Worm (Caenorhabditis elegans) whole organism, late embryonic: ENCODE data around the gene inft-2.

ENCODE experiments used
- F13H6.1 ChIP-seq: sonication (generic microtip); optimal IDR thresholded peaks from 2 replicates; lab custom pipeline; 2016; ENCODE audit warnings: missing genetic modification characterization, missing compliant biosample characterization
- T23F11.4 ChIP-seq: fragments of 200-800 bp; sonication (Bioruptor generic); optimal IDR thresholded peaks from 2 replicates; lab custom pipeline; 2018; ENCODE audit warnings: mild to moderate bottlenecking, missing genetic modification characterization, missing compliant biosample characterization
- ahr-1 ChIP-seq: sonication (generic microtip); optimal IDR thresholded peaks from 2 replicates; lab custom pipeline; 2016; ENCODE audit warnings: missing genetic modification characterization, missing compliant biosample characterization
- ama-1 ChIP-seq: fragments of 150-350 bp; optimal IDR thresholded peaks from 2 replicates; lab custom pipeline; 2014
- ceh-14 ChIP-seq: sonication (generic microtip); optimal IDR thresholded peaks from 2 replicates; lab custom pipeline; 2016; ENCODE audit warnings: missing genotype, missing genetic modification characterization, missing compliant biosample characterization
- ceh-2 ChIP-seq: sonication (generic microtip); optimal IDR thresholded peaks from 2 replicates; lab custom pipeline; 2016; ENCODE audit warnings: missing genotype, missing genetic modification characterization, missing compliant biosample characterization
- ceh-24 ChIP-seq: sonication (generic microtip); optimal IDR thresholded peaks from 2 replicates; lab custom pipeline; 2016; ENCODE audit warnings: mild to moderate bottlenecking, missing genetic modification characterization, missing compliant biosample characterization
- ceh-31 ChIP-seq: sonication (generic microtip); optimal IDR thresholded peaks from 2 replicates; lab custom pipeline; 2016; ENCODE audit warnings: missing genetic modification characterization, missing compliant biosample characterization
- ceh-34 ChIP-seq: sonication (generic microtip); optimal IDR thresholded peaks from 2 replicates; lab custom pipeline; 2016; ENCODE audit warnings: mild to moderate bottlenecking, missing genetic modification characterization, missing compliant biosample characterization
- ceh-45 ChIP-seq: fragments of 200-800 bp; sonication (Bioruptor generic); IDR thresholded peaks from 2 replicates; pipeline ENCODE4 v1.3.6; 2022; ENCODE audit warnings: missing genetic modification reagents, missing genetic modification characterization, missing compliant biosample characterization
- ceh-48 ChIP-seq: sonication (generic microtip); optimal IDR thresholded peaks from 2 replicates; lab custom pipeline; 2016; ENCODE audit warnings: missing genetic modification characterization, inconsistent platforms, missing compliant biosample characterization
- ceh-6 ChIP-seq: fragments of 200-800 bp; sonication (Bioruptor generic); optimal IDR thresholded peaks from 2 replicates; lab custom pipeline; 2018; ENCODE audit warnings: mild to moderate bottlenecking, missing genetic modification characterization, missing compliant biosample characterization
- elt-2 ChIP-seq: sonication (generic microtip); optimal IDR thresholded peaks from 2 replicates; lab custom pipeline; 2016; ENCODE audit warnings: missing genetic modification reagents, missing genetic modification characterization, missing compliant biosample characterization
- elt-4 ChIP-seq: sonication (generic microtip); optimal IDR thresholded peaks from 2 replicates; lab custom pipeline; 2016; ENCODE audit warnings: missing genetic modification characterization, missing compliant biosample characterization
- ets-4 ChIP-seq: sonication (generic microtip); optimal IDR thresholded peaks from 2 replicates; lab custom pipeline; 2016; ENCODE audit warnings: missing genetic modification characterization, missing compliant biosample characterization
- eyg-1 ChIP-seq: sonication (generic microtip); optimal IDR thresholded peaks from 2 replicates; lab custom pipeline; 2016; ENCODE audit warnings: missing genotype, missing genetic modification characterization, missing compliant biosample characterization
- fax-1 ChIP-seq: sonication (generic microtip); optimal IDR thresholded peaks from 2 replicates; lab custom pipeline; 2016; ENCODE audit warnings: missing genotype, missing genetic modification characterization, missing compliant biosample characterization
- fkh-10 ChIP-seq: fragments of 150-350 bp; optimal IDR thresholded peaks from 2 replicates; lab custom pipeline; 2014; ENCODE audit warnings: missing biosample characterization, missing genetic modification reagents, missing genetic modification characterization
- fkh-6 ChIP-seq: sonication (generic microtip); optimal IDR thresholded peaks from 2 replicates; lab custom pipeline; 2016; ENCODE audit warnings: missing genetic modification characterization, missing compliant biosample characterization
- gmeb-2 ChIP-seq: sonication (generic microtip); optimal IDR thresholded peaks from 2 replicates; lab custom pipeline; 2016; ENCODE audit warnings: missing genetic modification characterization, inconsistent platforms, missing compliant biosample characterization
- lim-6 ChIP-seq: sonication (generic microtip); optimal IDR thresholded peaks from 2 replicates; lab custom pipeline; 2016; ENCODE audit warnings: missing genetic modification characterization, missing compliant biosample characterization
- madf-2 ChIP-seq: sonication (generic microtip); optimal IDR thresholded peaks from 2 replicates; lab custom pipeline; 2017; ENCODE audit warnings: missing genetic modification characterization, missing compliant biosample characterization
- nhr-11 ChIP-seq: fragments of 150-350 bp; optimal IDR thresholded peaks from 2 replicates; lab custom pipeline; 2014; ENCODE audit warnings: missing biosample characterization, missing genetic modification characterization
- nhr-232 ChIP-seq: sonication (generic microtip); optimal IDR thresholded peaks from 2 replicates; lab custom pipeline; 2016; ENCODE audit warnings: missing genetic modification characterization, missing compliant biosample characterization
- pag-3 ChIP-seq: sonication (generic microtip); optimal IDR thresholded peaks from 2 replicates; lab custom pipeline; 2016; ENCODE audit warnings: missing compliant biosample characterization, missing genetic modification characterization, borderline replicate concordance
- pat-9 ChIP-seq: fragments of 200-800 bp; sonication (Bioruptor generic); optimal IDR thresholded peaks from 2 replicates; lab custom pipeline; 2018; ENCODE audit warnings: mild to moderate bottlenecking, missing genetic modification characterization, moderate library complexity, missing compliant biosample characterization
- pax-1 ChIP-seq: fragments of 150-350 bp; optimal IDR thresholded peaks from 2 replicates; lab custom pipeline; 2014; ENCODE audit warnings: missing biosample characterization, missing genetic modification characterization
- pha-4 ChIP-seq: fragments of 150-350 bp; optimal IDR thresholded peaks from 2 replicates; lab custom pipeline; 2018; ENCODE audit warnings: missing biosample characterization, missing genetic modification reagents, missing genetic modification characterization
- pqm-1 ChIP-seq: sonication (generic microtip); optimal IDR thresholded peaks from 2 replicates; lab custom pipeline; 2016; ENCODE audit warnings: missing genetic modification characterization, missing compliant biosample characterization
- rnt-1 ChIP-seq: sonication (generic microtip); optimal IDR thresholded peaks from 2 replicates; lab custom pipeline; 2016; ENCODE audit warnings: missing genetic modification characterization, missing compliant biosample characterization
- sox-2 ChIP-seq: fragments of 200-800 bp; sonication (Bioruptor generic); IDR thresholded peaks from 2 replicates; pipeline ENCODE4 v1.3.6; 2022; ENCODE audit warnings: missing genetic modification reagents, missing genetic modification characterization, missing compliant biosample characterization
- sox-4 ChIP-seq: sonication (generic microtip); optimal IDR thresholded peaks from 2 replicates; lab custom pipeline; 2017; ENCODE audit warnings: mild to moderate bottlenecking, missing genetic modification characterization, inconsistent platforms, missing compliant biosample characterization
- syd-9 ChIP-seq: sonication (generic microtip); optimal IDR thresholded peaks from 2 replicates; lab custom pipeline; 2016; ENCODE audit warnings: mild to moderate bottlenecking, missing genetic modification characterization, moderate library complexity, missing compliant biosample characterization
- tbx-7 ChIP-seq: sonication (generic microtip); optimal IDR thresholded peaks from 2 replicates; lab custom pipeline; 2016; ENCODE audit warnings: missing genotype, missing genetic modification characterization, missing compliant biosample characterization
- ttx-3 ChIP-seq: sonication (generic microtip); optimal IDR thresholded peaks from 2 replicates; lab custom pipeline; 2016; ENCODE audit warnings: missing genetic modification reagents, missing genetic modification characterization, missing compliant biosample characterization
- unc-3 ChIP-seq, 2 experiments: fragments of 200-800 bp in 1 of 2; sonication (Bioruptor generic) in 1 of 2; sonication (generic microtip) in 1 of 2; conservative IDR thresholded peaks in 1 of 2; optimal IDR thresholded peaks in 1 of 2; 2 replicates each; pipeline versions ENCODE4 v1.3.6 to Lab custom; 2016 to 2022; ENCODE audit warnings: missing compliant biosample characterization in 2 of 2, missing genetic modification characterization in 2 of 2, missing genetic modification reagents in 1 of 2

The inft-2 gene

DNA sequence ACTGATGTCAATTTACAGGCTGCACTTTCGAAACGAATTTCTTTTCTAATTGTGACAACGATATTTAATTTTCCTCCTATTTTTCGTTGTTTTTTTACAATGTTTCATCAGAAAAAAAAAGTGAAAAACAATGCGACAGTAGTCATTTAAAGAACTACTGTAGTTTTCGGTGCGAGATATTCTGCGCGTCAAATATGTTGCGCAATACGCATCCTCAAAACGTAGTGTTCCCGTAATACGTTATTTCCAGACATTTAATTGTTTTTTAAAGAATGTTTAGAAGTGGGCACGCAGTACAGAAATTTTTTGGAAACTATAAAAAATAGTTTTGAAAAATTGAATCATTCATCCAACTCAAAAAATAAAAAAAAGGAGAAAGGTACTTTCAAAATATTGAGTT, 28.1 kb upstream of the inft-2 start:
- TF ChIP-seq ceh-31 (tag; lab: Kevin White, UChicago): no peak
- TF ChIP-seq pax-1 (tag; lab: Kevin White, UChicago): no peak
- no peak for TF ChIP-seq eyg-1 (tag; lab: Kevin White, UChicago)
- TF ChIP-seq ama-1: no peak

DNA sequence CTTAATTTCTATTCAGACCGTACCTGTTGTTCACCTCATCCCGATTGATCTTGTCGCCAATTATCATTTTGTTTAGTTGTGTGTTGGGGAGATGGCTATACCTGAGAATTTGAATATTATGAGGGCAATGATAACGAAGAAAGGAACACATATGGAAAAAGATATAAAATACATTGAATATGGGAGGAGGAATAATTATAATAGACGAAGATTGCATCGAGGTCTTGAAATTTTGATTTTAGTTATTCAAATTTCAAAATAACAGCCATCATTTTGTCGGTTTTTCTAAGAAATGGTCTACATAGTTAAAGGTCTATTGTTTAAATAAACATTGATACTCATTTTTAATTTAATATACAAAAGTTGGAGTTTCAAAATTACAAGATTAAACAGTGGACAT, 15.1 kb upstream of the inft-2 start, which contains the start of gene shw-3:
Gene shw-3 (minus strand): TSS at position 101 of the 400 bp plus-strand sequence.
- TF ChIP-seq nhr-11 (tag; lab: Kevin White, UChicago): no peak
- no peak for TF ChIP-seq ceh-14 (tag; lab: Kevin White, UChicago)
- TF ChIP-seq ceh-24 (tag; lab: Kevin White, UChicago): no peak
- TF ChIP-seq ceh-34 (tag; lab: Kevin White, UChicago): no peak
- no peak for TF ChIP-seq elt-4 (tag; lab: Kevin White, UChicago)
- TF ChIP-seq ceh-45: no peak
- no peak for TF ChIP-seq unc-3 (GFP tag; conservative IDR thresholded peaks at IDR 0.05; lab: Robert Waterston, UW)
- no peak for TF ChIP-seq unc-3 (tag; optimal IDR thresholded peaks at IDR 0.05; lab: Kevin White, UChicago)
- TF ChIP-seq lim-6 (tag; lab: Kevin White, UChicago): no peak
- TF ChIP-seq gmeb-2 (tag; lab: Kevin White, UChicago): no peak

DNA sequence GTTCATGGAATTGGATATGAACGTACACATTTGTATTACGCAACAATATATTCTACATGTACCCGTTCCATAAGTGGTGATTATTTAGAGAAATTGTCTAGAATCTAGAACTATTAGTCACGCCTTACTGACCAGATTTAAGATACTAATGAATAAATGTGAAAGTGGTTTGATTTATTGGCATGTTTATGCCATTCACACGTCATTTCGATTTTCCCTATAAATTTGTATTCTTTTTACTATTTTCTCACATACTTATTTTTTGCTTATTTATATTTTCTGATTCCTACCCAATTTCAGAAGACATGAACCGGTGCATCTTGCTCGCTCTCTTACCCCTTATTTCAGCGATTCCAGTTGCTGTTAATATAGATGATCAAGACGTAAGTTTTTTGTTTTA, 13.9 kb upstream of the inft-2 start, which contains the start of gene F15B9.8:
Gene F15B9.8 (plus strand): TSS at position 301 of the 400 bp plus-strand sequence.
- TF ChIP-seq pag-3 (tag; lab: Kevin White, UChicago) (no peak), gmeb-2 (tag; lab: Kevin White, UChicago) (no peak), ceh-34 (tag; lab: Kevin White, UChicago) (no peak), madf-2 (no peak), fax-1 (tag; lab: Kevin White, UChicago) (no peak), pat-9 (tag; lab: Kevin White, UChicago) (no peak), ceh-31 (tag; lab: Kevin White, UChicago) (no peak), elt-2 (tag; lab: Kevin White, UChicago) (no peak), tbx-7 (tag; lab: Kevin White, UChicago) (no peak), ceh-48 (tag; lab: Kevin White, UChicago) (no peak), ceh-2 (no peak), ahr-1 (no peak)

DNA sequence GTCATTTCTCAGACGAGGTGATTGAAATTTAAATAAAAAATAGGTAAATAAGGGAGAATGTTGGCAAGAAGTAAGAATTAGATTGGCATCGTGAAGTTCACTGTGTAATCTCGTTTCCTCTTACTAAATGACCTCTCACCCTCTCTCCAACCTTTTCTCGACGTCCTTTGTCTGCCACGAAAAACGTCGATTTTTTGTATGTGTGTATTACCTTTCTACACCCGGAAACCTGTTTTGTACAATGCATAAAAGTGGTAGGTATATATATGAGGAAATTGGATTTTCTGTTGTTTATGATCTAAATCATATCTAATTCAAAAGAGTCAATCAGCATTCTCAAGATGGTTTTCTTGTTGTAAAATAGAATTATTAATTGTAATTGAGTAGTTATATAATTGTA, 9.2 kb upstream of the inft-2 start, which contains the start of the genes F15B9.11 and dsl-7:
Gene F15B9.11 (minus strand): TSS at position 5 of the 400 bp plus-strand sequence.
Gene dsl-7 (plus strand): TSS at position 260 of the 400 bp plus-strand sequence.
- TF ChIP-seq ets-4 (tag; lab: Kevin White, UChicago): no peak
- TF ChIP-seq rnt-1 (tag; lab: Kevin White, UChicago): no peak
- TF ChIP-seq sox-4: no peak
- no peak for TF ChIP-seq F13H6.1
- no peak for TF ChIP-seq elt-2 (tag; lab: Kevin White, UChicago)
- no peak for TF ChIP-seq T23F11.4 (GFP tag; lab: Kevin White, UChicago)
- TF ChIP-seq fkh-6 (tag; lab: Kevin White, UChicago): no peak
- no peak for TF ChIP-seq ceh-31 (tag; lab: Kevin White, UChicago)
- TF ChIP-seq syd-9 (tag; lab: Kevin White, UChicago): no peak
- no peak for TF ChIP-seq ceh-6
- no peak for TF ChIP-seq madf-2

DNA sequence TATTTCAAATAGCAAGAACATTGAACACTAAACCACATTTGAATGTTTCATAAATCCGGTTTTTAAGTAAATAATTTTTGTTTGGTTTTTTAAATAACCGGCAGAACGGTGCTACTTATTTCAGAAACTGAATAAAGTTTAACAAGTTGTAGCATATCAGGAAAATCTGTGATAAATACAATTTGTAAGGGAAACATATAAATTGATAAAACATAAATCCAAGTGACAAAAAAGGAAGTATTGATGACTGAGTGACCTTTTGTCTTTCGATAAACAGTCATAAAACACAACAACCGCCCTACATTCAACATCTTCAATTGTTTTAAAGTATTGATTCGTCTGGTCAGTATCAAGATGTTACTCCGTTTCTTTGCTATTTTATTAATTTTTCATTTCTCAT, 6.8 kb upstream of the inft-2 start, which contains the start of gene far-5:
Gene far-5 (plus strand): TSS at position 301 of the 400 bp plus-strand sequence.
- TF ChIP-seq sox-2 (GFP tag; lab: Robert Waterston, UW) (no peak), fkh-10 (GFP tag; lab: Kevin White, UChicago) (no peak), unc-3 (GFP tag; conservative IDR thresholded peaks at IDR 0.05; lab: Robert Waterston, UW) (no peak), unc-3 (tag; optimal IDR thresholded peaks at IDR 0.05; lab: Kevin White, UChicago) (no peak), nhr-11 (tag; lab: Kevin White, UChicago) (no peak), eyg-1 (tag; lab: Kevin White, UChicago) (no peak), gmeb-2 (tag; lab: Kevin White, UChicago) (no peak), ama-1 (no peak), pha-4 (tag; lab: Kevin White, UChicago) (no peak), elt-4 (tag; lab: Kevin White, UChicago) (no peak), ttx-3 (tag; lab: Kevin White, UChicago) (no peak), pqm-1 (tag; lab: Kevin White, UChicago) (no peak), ceh-48 (tag; lab: Kevin White, UChicago) (no peak), nhr-232 (tag; lab: Kevin White, UChicago) (no peak), ceh-2 (no peak), ets-4 (tag; lab: Kevin White, UChicago) (no peak)
